Fruit fly (Drosophila melanogaster) whole organism, prepupa: ENCODE measurements around the gene CG16957.

Experiments
- Blimp-1 ChIP-seq: fragments of 200-800 bp; sonication (Bioruptor generic); optimal IDR thresholded peaks from 3 replicates; lab custom pipeline; 2017; ENCODE audit warnings: missing biosample characterization, missing genetic modification characterization, mild to moderate bottlenecking, moderate library complexity, missing genetic modification reagents
- CG10631 ChIP-seq: fragments of 200-800 bp; sonication (Bioruptor generic); optimal IDR thresholded peaks from 2 replicates; lab custom pipeline; 2016; ENCODE audit warnings: missing biosample characterization, missing genetic modification characterization
- CG11294 ChIP-seq: fragments of 200-800 bp; sonication (Bioruptor generic); IDR thresholded peaks from 2 replicates; pipeline ENCODE4 v1.3.6; 2022; ENCODE audit warnings: missing biosample characterization, missing genetic modification characterization
- CG11902 ChIP-seq: fragments of 200-800 bp; sonication (Bioruptor generic); optimal IDR thresholded peaks from 3 replicates; lab custom pipeline; 2016; ENCODE audit warnings: missing biosample characterization, missing genetic modification characterization
- CG15336 ChIP-seq: fragments of 200-800 bp; sonication (Bioruptor generic); IDR thresholded peaks from 2 replicates; pipeline ENCODE4 v1.3.6; 2022; ENCODE audit warnings: missing biosample characterization, missing genetic modification characterization
- CG1621 ChIP-seq: fragments of 200-800 bp; sonication (Bioruptor generic); optimal IDR thresholded peaks from 3 replicates; lab custom pipeline; 2018; ENCODE audit warnings: missing biosample characterization, mild to moderate bottlenecking, missing genetic modification characterization
- CG16779 ChIP-seq: fragments of 200-800 bp; sonication (Bioruptor generic); optimal IDR thresholded peaks from 3 replicates; lab custom pipeline; 2017; ENCODE audit warnings: missing biosample characterization, mild to moderate bottlenecking, missing genetic modification characterization
- CG3032 ChIP-seq: fragments of 200-800 bp; optimal IDR thresholded peaks from 2 replicates; lab custom pipeline; 2019; ENCODE audit warnings: missing biosample characterization, mild to moderate bottlenecking, missing genetic modification characterization, moderate library complexity
- CG32006 ChIP-seq: fragments of 200-800 bp; sonication (Bioruptor generic); optimal IDR thresholded peaks from 3 replicates; lab custom pipeline; 2017; ENCODE audit warnings: missing biosample characterization, mild to moderate bottlenecking, missing genetic modification characterization
- CG34406 ChIP-seq: fragments of 200-800 bp; sonication (Bioruptor generic); optimal IDR thresholded peaks from 3 replicates; lab custom pipeline; 2016; ENCODE audit warnings: missing biosample characterization, missing genetic modification characterization
- CG3919 ChIP-seq: fragments of 200-800 bp; sonication (Bioruptor generic); optimal IDR thresholded peaks from 3 replicates; lab custom pipeline; 2016; ENCODE audit warnings: missing biosample characterization, missing genetic modification characterization
- CG6276 ChIP-seq: fragments of 200-800 bp; sonication (Bioruptor generic); optimal IDR thresholded peaks from 2 replicates; lab custom pipeline; 2017; ENCODE audit warnings: missing biosample characterization, mild to moderate bottlenecking, missing genetic modification characterization
- CG6808 ChIP-seq: fragments of 200-800 bp; sonication (Bioruptor generic); optimal IDR thresholded peaks from 3 replicates; lab custom pipeline; 2017; ENCODE audit warnings: missing biosample characterization, missing genetic modification characterization, mild to moderate bottlenecking, moderate library complexity, missing genetic modification reagents
- CG7368 ChIP-seq: fragments of 200-800 bp; sonication (Bioruptor generic); optimal IDR thresholded peaks from 3 replicates; lab custom pipeline; 2016; ENCODE audit warnings: missing biosample characterization, missing genetic modification characterization
- CG8119 ChIP-seq: fragments of 200-800 bp; sonication (Bioruptor generic); IDR thresholded peaks from 3 replicates; pipeline ENCODE4 v1.3.6; 2022; ENCODE audit warnings: missing biosample characterization, missing genetic modification characterization
- CG8319 ChIP-seq: fragments of 200-800 bp; sonication (Bioruptor generic); optimal IDR thresholded peaks from 3 replicates; lab custom pipeline; 2016; ENCODE audit warnings: missing biosample characterization, missing genetic modification characterization
- CG8632 ChIP-seq: fragments of 200-800 bp; sonication (Bioruptor generic); optimal IDR thresholded peaks from 3 replicates; lab custom pipeline; 2016; ENCODE audit warnings: missing biosample characterization, missing genetic modification characterization
- CG9139 ChIP-seq: fragments of 200-800 bp; sonication (Bioruptor generic); optimal IDR thresholded peaks from 3 replicates; lab custom pipeline; 2017; ENCODE audit warnings: missing biosample characterization, mild to moderate bottlenecking, missing genetic modification characterization
- Eip75B ChIP-seq: fragments of 200-800 bp; sonication (Bioruptor generic); optimal IDR thresholded peaks from 3 replicates; lab custom pipeline; 2016; ENCODE audit warnings: missing biosample characterization, missing genetic modification characterization
- Eip78C ChIP-seq: fragments of 200-800 bp; sonication (Bioruptor generic); peaks from one replicate; lab custom pipeline; 2016; ENCODE audit warnings: missing biosample characterization, missing genetic modification characterization
- Ets21C ChIP-seq: fragments of 200-800 bp; sonication (Bioruptor generic); optimal IDR thresholded peaks from 3 replicates; lab custom pipeline; 2016; ENCODE audit warnings: missing biosample characterization, missing genetic modification characterization
- Ets96B ChIP-seq: fragments of 200-800 bp; optimal IDR thresholded peaks from 2 replicates; lab custom pipeline; 2019; ENCODE audit warnings: missing biosample characterization, mild to moderate bottlenecking, missing genetic modification characterization, moderate library complexity
- Hr38 ChIP-seq: sonication (Bioruptor generic); optimal IDR thresholded peaks from 2 replicates; lab custom pipeline; 2016; ENCODE audit warnings: missing biosample characterization, missing genetic modification characterization
- Hr39 ChIP-seq: fragments of 200-800 bp; sonication (Bioruptor generic); optimal IDR thresholded peaks from 2 replicates; lab custom pipeline; 2016; ENCODE audit warnings: missing biosample characterization, missing genetic modification characterization
- Hr4 ChIP-seq: fragments of 200-800 bp; sonication (Bioruptor generic); optimal IDR thresholded peaks from 3 replicates; lab custom pipeline; 2016; ENCODE audit warnings: missing biosample characterization, missing genetic modification characterization
- Lpt ChIP-seq: fragments of 200-800 bp; sonication (Bioruptor generic); optimal IDR thresholded peaks from 3 replicates; lab custom pipeline; 2016; ENCODE audit warnings: missing biosample characterization, missing genetic modification characterization
- Met ChIP-seq: fragments of 200-800 bp; sonication (Bioruptor generic); optimal IDR thresholded peaks from 3 replicates; lab custom pipeline; 2016; ENCODE audit warnings: missing biosample characterization, missing genetic modification characterization
- Smox ChIP-seq: fragments of 200-800 bp; sonication (Bioruptor generic); optimal IDR thresholded peaks from 3 replicates; lab custom pipeline; 2016; ENCODE audit warnings: missing biosample characterization, missing genetic modification characterization
- Sox102F ChIP-seq: fragments of 200-800 bp; sonication (Bioruptor generic); optimal IDR thresholded peaks from 2 replicates; lab custom pipeline; 2016; ENCODE audit warnings: missing biosample characterization, mild to moderate bottlenecking, missing genetic modification characterization
- Sox14 ChIP-seq: fragments of 200-800 bp; sonication (Bioruptor generic); optimal IDR thresholded peaks from 3 replicates; lab custom pipeline; 2016; ENCODE audit warnings: missing biosample characterization, missing genetic modification characterization
- Sox15 ChIP-seq: fragments of 200-800 bp; sonication (Bioruptor generic); optimal IDR thresholded peaks from 3 replicates; lab custom pipeline; 2016; ENCODE audit warnings: missing biosample characterization, missing genetic modification characterization
- achi ChIP-seq: fragments of 200-800 bp; sonication (Bioruptor generic); optimal IDR thresholded peaks from 3 replicates; lab custom pipeline; 2016; ENCODE audit warnings: missing biosample characterization, missing genetic modification characterization
- acj6 ChIP-seq: fragments of 200-800 bp; sonication (Bioruptor generic); optimal IDR thresholded peaks from 3 replicates; lab custom pipeline; 2016; ENCODE audit warnings: missing biosample characterization, missing genetic modification characterization
- dsx ChIP-seq: fragments of 200-800 bp; optimal IDR thresholded peaks from 3 replicates; lab custom pipeline; 2019; ENCODE audit warnings: missing biosample characterization, mild to moderate bottlenecking, missing genetic modification characterization, moderate library complexity; ENCODE audit not compliant: poor library complexity, severe bottlenecking
- eg ChIP-seq: fragments of 200-800 bp; sonication (Bioruptor generic); IDR thresholded peaks from 3 replicates; pipeline ENCODE4 v1.3.6; 2022; ENCODE audit warnings: missing biosample characterization, missing genetic modification characterization
- esn ChIP-seq: fragments of 200-800 bp; sonication (Bioruptor generic); optimal IDR thresholded peaks from 2 replicates; lab custom pipeline; 2016; ENCODE audit warnings: missing biosample characterization, mild to moderate bottlenecking, missing genetic modification characterization, moderate library complexity
- fd59A ChIP-seq: fragments of 200-800 bp; sonication (Bioruptor generic); optimal IDR thresholded peaks from 2 replicates; lab custom pipeline; 2017; ENCODE audit warnings: missing biosample characterization, mild to moderate bottlenecking, missing genetic modification characterization, missing genetic modification reagents
- fd85E ChIP-seq: fragments of 200-800 bp; sonication (Bioruptor generic); optimal IDR thresholded peaks from 3 replicates; lab custom pipeline; 2016; ENCODE audit warnings: missing biosample characterization, missing genetic modification characterization
- fkh ChIP-seq: fragments of 200-800 bp; sonication (Bioruptor generic); optimal IDR thresholded peaks from 3 replicates; lab custom pipeline; 2017; ENCODE audit warnings: missing biosample characterization, mild to moderate bottlenecking, missing genetic modification characterization, moderate library complexity
- lz ChIP-seq: fragments of 200-800 bp; sonication (Bioruptor generic); optimal IDR thresholded peaks from 3 replicates; lab custom pipeline; 2016; ENCODE audit warnings: missing biosample characterization, missing genetic modification characterization
- spab ChIP-seq: fragments of 200-800 bp; sonication (Bioruptor generic); optimal IDR thresholded peaks from 2 replicates; lab custom pipeline; 2017; ENCODE audit warnings: missing biosample characterization, mild to moderate bottlenecking, missing genetic modification characterization, missing genetic modification reagents
- ss ChIP-seq, 2 experiments: fragments of 200-800 bp; sonication (Bioruptor generic); optimal IDR thresholded peaks; 2 replicates in 1 of 2; 3 replicates in 1 of 2; lab custom pipeline; 2017 to 2018; ENCODE audit warnings: mild to moderate bottlenecking in 2 of 2, missing biosample characterization in 2 of 2, missing genetic modification characterization in 2 of 2, moderate library complexity in 1 of 2
- svp ChIP-seq: fragments of 200-800 bp; sonication (Bioruptor generic); peaks from one replicate; lab custom pipeline; 2016; ENCODE audit warnings: missing biosample characterization, missing genetic modification characterization
- topi ChIP-seq: fragments of 200-800 bp; sonication (Bioruptor generic); optimal IDR thresholded peaks from 3 replicates; lab custom pipeline; 2016; ENCODE audit warnings: missing biosample characterization, missing genetic modification characterization

The CG16957 gene

DNA sequence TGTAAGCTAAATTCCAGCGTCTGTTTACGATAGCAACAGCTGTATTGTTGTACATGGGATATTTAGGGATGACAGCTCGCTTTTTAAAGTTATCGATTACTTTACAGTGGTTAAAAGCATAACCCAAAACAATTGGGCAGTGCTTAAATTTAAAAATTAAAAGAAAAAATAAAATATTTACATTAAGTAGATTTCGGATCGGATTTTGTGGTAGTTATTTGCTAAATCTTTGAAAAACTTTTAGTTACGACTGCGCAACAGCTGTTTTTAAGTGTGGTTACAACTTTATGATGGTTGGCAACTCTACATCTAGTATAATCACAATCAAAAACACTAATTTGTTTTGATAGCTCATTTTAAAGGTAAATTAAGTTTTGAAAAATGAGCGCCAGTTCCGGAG lies 8.7 kb downstream of the CG16957 start, which contains the start of the genes Ing5 and CG7099 (continued):
- TF ChIP-seq CG6276 = no peak
- TF ChIP-seq CG32006 (GFP tag; lab: Kevin White, UChicago) = peak; percentile 94
- TF ChIP-seq Met = peak; percentile 95
- TF ChIP-seq Eip78C (GFP tag; lab: Kevin White, UChicago) = peak; percentile 98
- TF ChIP-seq dsx (GFP tag; lab: Kevin White, UChicago) = peak; percentile 88
- TF ChIP-seq CG10631 (GFP tag; lab: Kevin White, UChicago) = peak; percentile 97
- TF ChIP-seq CG34406 = peak; percentile 96
- peak; percentile 86 for TF ChIP-seq CG1621 (tag; lab: Kevin White, UChicago)
- TF ChIP-seq CG8119 (GFP tag; lab: Robert Waterston, UW) = peak; percentile 86
- peak; percentile 95 for TF ChIP-seq fkh (GFP tag; lab: Kevin White, UChicago)
- peak; percentile 95 for TF ChIP-seq CG8632 (GFP tag; lab: Kevin White, UChicago)
- TF ChIP-seq achi (GFP tag; lab: Kevin White, UChicago) = peak; percentile 96
- no peak for TF ChIP-seq spab (GFP tag; lab: Kevin White, UChicago)

DNA sequence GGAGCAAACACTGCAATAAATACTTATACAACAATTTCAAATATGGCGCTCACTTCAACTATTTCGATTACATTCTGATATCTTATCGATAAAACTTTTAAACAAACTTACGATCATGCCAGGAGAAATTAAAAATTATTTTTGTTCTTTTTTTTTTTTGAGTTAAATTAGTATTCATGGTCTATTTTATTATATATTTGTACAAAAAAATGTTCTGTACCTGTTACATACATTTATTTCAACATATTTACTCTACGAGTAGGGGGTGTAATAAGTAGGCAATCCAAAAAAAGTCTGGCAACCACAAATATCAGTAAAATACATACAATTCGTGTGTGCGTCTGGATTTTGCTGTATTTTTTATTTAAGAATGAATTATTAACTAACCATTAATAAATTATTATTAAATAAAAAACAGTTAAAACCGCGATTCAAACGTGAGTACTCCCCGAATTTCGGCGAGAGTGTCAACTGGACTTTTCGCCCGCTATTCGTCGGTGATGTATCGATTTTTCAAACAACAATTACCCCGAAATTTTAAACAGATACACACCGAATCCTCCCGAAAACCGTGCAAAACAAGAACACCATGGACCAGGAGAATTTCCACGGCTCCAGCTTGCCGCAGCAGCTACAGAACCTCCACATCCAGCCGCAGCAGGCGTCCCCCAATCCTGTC lies 13.5 kb downstream of the CG16957 start, which contains the start of gene loqs:
Gene loqs (plus strand): TSS at position 302 of the 679 bp plus-strand sequence.
- TF ChIP-seq Ets21C (GFP tag; lab: Kevin White, UChicago) (no peak), CG3032 (tag; lab: Kevin White, UChicago) (no peak), CG8632 (GFP tag; lab: Kevin White, UChicago) (no peak), Sox14 (GFP tag; lab: Kevin White, UChicago) (no peak), eg (GFP tag; lab: Robert Waterston, UW) (no peak), svp (GFP tag; lab: Kevin White, UChicago) (no peak), CG10631 (GFP tag; lab: Kevin White, UChicago) (peak; percentile 3), acj6 (peak; percentile 3), Blimp-1 (GFP tag; lab: Kevin White, UChicago) (no peak), CG34406 (no peak), Lpt (GFP tag; lab: Kevin White, UChicago) (no peak), fkh (GFP tag; lab: Kevin White, UChicago) (no peak), CG3919 (GFP tag; lab: Kevin White, UChicago) (no peak), esn (GFP tag; lab: Kevin White, UChicago) (peak; percentile 23)

DNA sequence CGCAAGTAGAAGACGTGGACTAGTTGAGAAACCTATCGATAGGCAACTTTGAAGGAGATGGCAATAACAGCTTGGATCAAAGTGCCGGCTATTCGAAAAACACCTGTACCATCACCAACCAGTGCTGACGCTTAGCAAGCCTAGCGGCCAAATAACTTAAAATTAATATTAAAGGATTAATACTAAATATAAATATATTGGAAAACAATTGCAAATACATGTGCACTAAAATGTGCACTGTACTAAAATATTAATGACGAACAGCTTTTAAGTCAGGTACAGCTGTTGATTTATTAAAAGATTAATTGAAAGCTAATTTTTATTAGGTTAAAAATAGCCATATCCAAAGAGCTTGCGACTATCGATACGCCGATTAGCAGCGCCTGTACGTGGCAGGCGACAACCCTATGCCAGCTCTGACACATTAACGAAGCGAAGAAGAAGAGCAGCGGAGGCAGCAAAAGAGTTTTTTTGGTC lies 17.5 kb downstream of the CG16957 start, which contains the start of the genes CG9302 and beta'COP:
Gene CG9302 (minus strand): TSS at position 51 of the 477 bp plus-strand sequence.
Gene beta'COP (plus strand): TSS at position 415 of the 477 bp plus-strand sequence.
- TF ChIP-seq dsx (GFP tag; lab: Kevin White, UChicago) (peak; percentile 56), CG11294 (GFP tag; lab: Robert Waterston, UW) (peak; percentile 14; the same call in 1 of the 2 replicates), fd59A (GFP tag; lab: Kevin White, UChicago) (peak; percentile 16), Ets21C (GFP tag; lab: Kevin White, UChicago) (no peak), Smox (no peak), CG6276 (no peak), Hr38 (no peak), CG6808 (GFP tag; lab: Kevin White, UChicago) (no peak), ss (GFP tag; optimal IDR thresholded peaks at IDR 0.05; lab: Kevin White, UChicago) (no peak), CG11902 (GFP tag; lab: Kevin White, UChicago) (peak; percentile 55), CG16779 (tag; lab: Kevin White, UChicago) (no peak), spab (GFP tag; lab: Kevin White, UChicago) (no peak), Hr39 (GFP tag; lab: Kevin White, UChicago) (no peak), CG15336 (GFP tag; lab: Robert Waterston, UW) (no peak), Blimp-1 (GFP tag; lab: Kevin White, UChicago) (no peak), Ets96B (tag; lab: Kevin White, UChicago) (peak; percentile 60), Sox14 (GFP tag; lab: Kevin White, UChicago) (no peak), CG7368 (GFP tag; lab: Kevin White, UChicago) (no peak), svp (GFP tag; lab: Kevin White, UChicago) (no peak), CG8319 (GFP tag; lab: Kevin White, UChicago) (no peak), Eip78C (GFP tag; lab: Kevin White, UChicago) (no peak), CG9139 (GFP tag; lab: Kevin White, UChicago) (no peak), Hr4 (no peak), CG8119 (GFP tag; lab: Robert Waterston, UW) (no peak), Eip75B (GFP tag; lab: Kevin White, UChicago) (no peak), Sox102F (GFP tag; lab: Kevin White, UChicago) (no peak), Sox15 (GFP tag; lab: Kevin White, UChicago) (peak; percentile 66), Lpt (GFP tag; lab: Kevin White, UChicago) (no peak), eg (GFP tag; lab: Robert Waterston, UW) (peak; percentile 28; the same call in 1 of the 3 replicates), acj6 (peak; percentile 72), topi (GFP tag; lab: Kevin White, UChicago) (no peak), lz (GFP tag; lab: Kevin White, UChicago) (peak; percentile 71), fd85E (no peak), CG3919 (GFP tag; lab: Kevin White, UChicago) (no peak)
